Fruit fly (Drosophila melanogaster) Kc167 (cell line): Measurements from ENCODE around the gene CG42699.

Experiments
- Myc ChIP-seq: fragments of >200 bp; optimal IDR thresholded peaks from 2 replicates; lab custom pipeline; 2017; ENCODE audit warnings: missing external identifiers
- Sin3A ChIP-seq: fragments of >200 bp; optimal IDR thresholded peaks from 2 replicates; lab custom pipeline; 2018; ENCODE audit warnings: missing external identifiers
- h ChIP-seq: fragments of >200 bp; optimal IDR thresholded peaks from 3 replicates; lab custom pipeline; 2018; ENCODE audit warnings: missing external identifiers
- insv ChIP-seq: fragments of >200 bp; optimal IDR thresholded peaks from 3 replicates; lab custom pipeline; 2018; ENCODE audit warnings: missing external identifiers
- psq ChIP-seq: fragments of >200 bp; optimal IDR thresholded peaks from 2 replicates; lab custom pipeline; 2017; ENCODE audit warnings: missing external identifiers
- ttk ChIP-seq: sonication (Bioruptor generic); optimal IDR thresholded peaks from 2 replicates; lab custom pipeline; 2017; ENCODE audit warnings: missing external identifiers

The CG42699 gene

dm6 chrX:5737157-5737556 is 27.2 kb upstream of the CG42699 start:
- TF ChIP-seq Sin3A (lab: Kevin White, UChicago) (no peak), h (lab: Kevin White, UChicago) (no peak), Myc (lab: Kevin White, UChicago) (no peak), ttk (lab: Kevin White, UChicago) (no peak)

- TF ChIP-seq insv (lab: Kevin White, UChicago) (no peak), psq (no peak), h (lab: Kevin White, UChicago) (no peak), ttk (lab: Kevin White, UChicago) (no peak), Sin3A (lab: Kevin White, UChicago) (no peak), Myc (lab: Kevin White, UChicago) (no peak)
Observed at dm6 chrX:5737676-5738220, 26.6 kb upstream of the CG42699 start, which contains the start of gene Snx27. TSS of gene Snx27 (minus strand) at chrX:5738031.

dm6 chrX:5741625-5742024 is 22.7 kb upstream of the CG42699 start:
- no peak for TF ChIP-seq insv (lab: Kevin White, UChicago)
- no peak for TF ChIP-seq Sin3A (lab: Kevin White, UChicago)
- TF ChIP-seq psq = no peak
- TF ChIP-seq h (lab: Kevin White, UChicago) = no peak
- no peak for TF ChIP-seq ttk (lab: Kevin White, UChicago)
- no peak for TF ChIP-seq Myc (lab: Kevin White, UChicago)

- TF ChIP-seq insv (lab: Kevin White, UChicago) (no peak), Myc (lab: Kevin White, UChicago) (no peak), Sin3A (lab: Kevin White, UChicago) (no peak), ttk (lab: Kevin White, UChicago) (no peak)
Observed at dm6 chrX:5744277-5744846, 20.0 kb upstream of the CG42699 start.

dm6 chrX:5744992-5745732 is 19.2 kb upstream of the CG42699 start:
- TF ChIP-seq h (lab: Kevin White, UChicago) = no peak
- no peak for TF ChIP-seq Myc (lab: Kevin White, UChicago)
- no peak for TF ChIP-seq insv (lab: Kevin White, UChicago)
- no peak for TF ChIP-seq psq
- TF ChIP-seq ttk (lab: Kevin White, UChicago) = no peak
- TF ChIP-seq Sin3A (lab: Kevin White, UChicago) = no peak

- TF ChIP-seq Sin3A (lab: Kevin White, UChicago) = no peak
- TF ChIP-seq Myc (lab: Kevin White, UChicago) = no peak
- no peak for TF ChIP-seq insv (lab: Kevin White, UChicago)
- no peak for TF ChIP-seq h (lab: Kevin White, UChicago)
- no peak for TF ChIP-seq psq
- no peak for TF ChIP-seq ttk (lab: Kevin White, UChicago)
Observed at dm6 chrX:5745840-5746815, 18.2 kb upstream of the CG42699 start.

- TF ChIP-seq insv (lab: Kevin White, UChicago) = no peak
- no peak for TF ChIP-seq h (lab: Kevin White, UChicago)
- TF ChIP-seq ttk (lab: Kevin White, UChicago) = no peak
- no peak for TF ChIP-seq Sin3A (lab: Kevin White, UChicago)
- TF ChIP-seq Myc (lab: Kevin White, UChicago) = no peak
- no peak for TF ChIP-seq psq
Observed at dm6 chrX:5746864-5747861, 17.2 kb upstream of the CG42699 start, which contains the start of the genes IntS6 and Rtel1. TSS of gene IntS6 (minus strand) at chrX:5747254. TSS of gene Rtel1 (plus strand) at chrX:5747747.

dm6 chrX:5751949-5752348 is 12.4 kb upstream of the CG42699 start, which contains the start of gene CG15772:
TSS of gene CG15772 (plus strand) at chrX:5752249.
- TF ChIP-seq ttk (lab: Kevin White, UChicago) = no peak
- TF ChIP-seq psq = no peak
- no peak for TF ChIP-seq Myc (lab: Kevin White, UChicago)
- no peak for TF ChIP-seq h (lab: Kevin White, UChicago)
- TF ChIP-seq Sin3A (lab: Kevin White, UChicago) = no peak
- TF ChIP-seq insv (lab: Kevin White, UChicago) = no peak

dm6 chrX:5752838-5753237 is 11.5 kb upstream of the CG42699 start:
- TF ChIP-seq Myc (lab: Kevin White, UChicago) = no peak
